Fruit fly (Drosophila melanogaster) whole organism, pupa: ENCODE results near the gene Ac76E.

Experiments
- CG10348 ChIP-seq: fragments of 200-800 bp; sonication (Bioruptor generic); IDR thresholded peaks from 2 replicates; pipeline ENCODE4 v1.3.6; 2022; ENCODE audit warnings: missing biosample characterization, missing genetic modification characterization
- CG12605 ChIP-seq: fragments of 200-800 bp; sonication (Bioruptor generic); IDR thresholded peaks from 2 replicates; pipeline ENCODE4 v1.3.6; 2022; ENCODE audit warnings: missing biosample characterization, missing genetic modification characterization
- CG13204 ChIP-seq: fragments of 200-800 bp; sonication (Bioruptor generic); optimal IDR thresholded peaks from 2 replicates; lab custom pipeline; 2018; ENCODE audit warnings: missing biosample characterization, mild to moderate bottlenecking, missing genetic modification characterization, moderate library complexity
- CG14655 ChIP-seq: fragments of 200-800 bp; sonication (Bioruptor generic); optimal IDR thresholded peaks from 3 replicates; lab custom pipeline; 2017; ENCODE audit warnings: mild to moderate bottlenecking, missing biosample characterization, missing genetic modification reagents, missing genetic modification characterization
- CG15710 ChIP-seq: fragments of 200-800 bp; sonication (Bioruptor generic); optimal IDR thresholded peaks from 2 replicates; lab custom pipeline; 2018; ENCODE audit warnings: missing biosample characterization, mild to moderate bottlenecking, missing genetic modification characterization, moderate library complexity
- CG17806 ChIP-seq: fragments of 200-800 bp; sonication (Bioruptor generic); optimal IDR thresholded peaks from 2 replicates; lab custom pipeline; 2018; ENCODE audit warnings: missing biosample characterization, mild to moderate bottlenecking, missing genetic modification characterization, moderate library complexity
- CG32121 ChIP-seq: fragments of 200-800 bp; sonication (Bioruptor generic); IDR thresholded peaks from 2 replicates; pipeline ENCODE4 v1.3.6; 2022; ENCODE audit warnings: missing biosample characterization, missing genetic modification characterization
- CG34367 ChIP-seq: fragments of 200-800 bp; sonication (Bioruptor generic); optimal IDR thresholded peaks from 2 replicates; lab custom pipeline; 2018; ENCODE audit warnings: missing biosample characterization, mild to moderate bottlenecking, missing genetic modification characterization
- CG4496 ChIP-seq: fragments of 200-800 bp; sonication (Bioruptor generic); IDR thresholded peaks from 3 replicates; pipeline ENCODE4 v1.3.6; 2022; ENCODE audit warnings: missing biosample characterization, missing genetic modification characterization
- CG8159 ChIP-seq: fragments of 200-800 bp; sonication (Bioruptor generic); optimal IDR thresholded peaks from 3 replicates; lab custom pipeline; 2018; ENCODE audit warnings: missing biosample characterization, mild to moderate bottlenecking, missing genetic modification characterization, moderate library complexity
- CG8301 ChIP-seq: fragments of 200-800 bp; sonication (Bioruptor generic); optimal IDR thresholded peaks from 2 replicates; lab custom pipeline; 2018; ENCODE audit warnings: missing biosample characterization, mild to moderate bottlenecking, missing genetic modification characterization
- CG9948 ChIP-seq: fragments of 200-800 bp; sonication (Bioruptor generic); optimal IDR thresholded peaks from 2 replicates; lab custom pipeline; 2018; ENCODE audit warnings: missing biosample characterization, mild to moderate bottlenecking, missing genetic modification characterization, moderate library complexity
- D1 ChIP-seq: fragments of 200-800 bp; sonication (Bioruptor generic); optimal IDR thresholded peaks from 2 replicates; lab custom pipeline; 2018; ENCODE audit warnings: missing biosample characterization, mild to moderate bottlenecking, missing genetic modification characterization, moderate library complexity
- EcR ChIP-seq: fragments of 200-800 bp; sonication (Bioruptor generic); optimal IDR thresholded peaks from 3 replicates; lab custom pipeline; 2019; ENCODE audit warnings: missing biosample characterization, missing genetic modification characterization, mild to moderate bottlenecking, moderate library complexity, missing genetic modification reagents
- Ets98B ChIP-seq: fragments of 200-800 bp; sonication (Bioruptor generic); IDR thresholded peaks from 2 replicates; pipeline ENCODE4 v1.3.6; 2022; ENCODE audit warnings: missing biosample characterization, missing genetic modification characterization
- Pif1A ChIP-seq: fragments of 200-800 bp; sonication (Bioruptor generic); optimal IDR thresholded peaks from 3 replicates; lab custom pipeline; 2016; ENCODE audit warnings: missing biosample characterization, missing genetic modification characterization
- Pif1B ChIP-seq: fragments of 200-800 bp; sonication (Bioruptor generic); optimal IDR thresholded peaks from 3 replicates; lab custom pipeline; 2016; ENCODE audit warnings: missing biosample characterization, missing genetic modification characterization
- Snoo ChIP-seq: fragments of 200-800 bp; sonication (Bioruptor generic); optimal IDR thresholded peaks from 3 replicates; lab custom pipeline; 2017; ENCODE audit warnings: missing biosample characterization, mild to moderate bottlenecking, missing genetic modification characterization, inconsistent platforms
- fd96Ca ChIP-seq: fragments of 200-800 bp; sonication (Bioruptor generic); IDR thresholded peaks from 3 replicates; pipeline ENCODE4 v1.3.6; 2022; ENCODE audit warnings: missing biosample characterization, missing genetic modification characterization
- gl ChIP-seq: fragments of 200-800 bp; sonication (Bioruptor generic); optimal IDR thresholded peaks from 2 replicates; lab custom pipeline; 2018; ENCODE audit warnings: missing biosample characterization, mild to moderate bottlenecking, missing genetic modification characterization
- rn ChIP-seq: fragments of 200-800 bp; sonication (Bioruptor generic); IDR thresholded peaks from 2 replicates; pipeline ENCODE4 v1.3.6; 2022; ENCODE audit warnings: missing biosample characterization, missing genetic modification characterization

The Ac76E gene

DNA sequence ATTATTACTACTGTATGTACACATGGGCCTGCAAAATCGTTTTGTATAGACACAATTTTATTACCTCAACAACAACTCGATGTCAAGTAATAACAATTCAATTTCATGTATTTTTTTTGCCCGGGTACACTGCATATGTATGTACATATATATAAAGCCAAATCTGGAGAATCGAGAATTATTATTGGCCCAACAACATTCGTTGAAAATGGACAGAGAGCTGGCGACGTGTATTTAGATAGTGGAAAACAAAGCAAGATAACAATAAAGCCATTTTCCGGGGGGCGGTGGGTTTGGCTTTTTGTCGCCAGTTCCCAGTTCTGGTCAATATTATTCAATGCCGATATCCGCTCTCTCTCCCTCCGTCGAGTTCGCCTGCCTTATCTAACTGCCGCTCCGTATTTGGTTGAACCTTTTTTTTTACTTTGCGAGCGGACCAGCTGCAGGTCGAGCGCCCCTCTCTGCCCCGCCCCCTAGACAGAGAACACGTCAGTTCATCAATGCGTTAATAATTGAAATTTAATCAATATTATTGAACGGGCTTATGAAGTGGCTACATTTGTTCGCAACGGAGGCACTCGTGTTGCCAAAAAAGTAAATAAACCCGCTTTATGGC, 9.3 kb upstream of the Ac76E start:
- no peak for TF ChIP-seq Snoo
- no peak for TF ChIP-seq fd96Ca (GFP tag; lab: Robert Waterston, UW)
- TF ChIP-seq CG12605 (GFP tag; lab: Robert Waterston, UW) = no peak
- no peak for TF ChIP-seq CG13204 (GFP tag; lab: Kevin White, UChicago)
- no peak for TF ChIP-seq D1
- TF ChIP-seq CG10348 (GFP tag; lab: Robert Waterston, UW) = no peak
- TF ChIP-seq Pif1B (GFP tag; lab: Kevin White, UChicago) = no peak
- no peak for TF ChIP-seq gl (tag; lab: Kevin White, UChicago)
- no peak for TF ChIP-seq CG32121 (GFP tag; lab: Robert Waterston, UW)
- no peak for TF ChIP-seq CG17806 (tag; lab: Kevin White, UChicago)
- no peak for TF ChIP-seq CG9948
- TF ChIP-seq CG8159 (tag; lab: Kevin White, UChicago) = no peak
- no peak for TF ChIP-seq CG8301 (tag; lab: Kevin White, UChicago)

DNA sequence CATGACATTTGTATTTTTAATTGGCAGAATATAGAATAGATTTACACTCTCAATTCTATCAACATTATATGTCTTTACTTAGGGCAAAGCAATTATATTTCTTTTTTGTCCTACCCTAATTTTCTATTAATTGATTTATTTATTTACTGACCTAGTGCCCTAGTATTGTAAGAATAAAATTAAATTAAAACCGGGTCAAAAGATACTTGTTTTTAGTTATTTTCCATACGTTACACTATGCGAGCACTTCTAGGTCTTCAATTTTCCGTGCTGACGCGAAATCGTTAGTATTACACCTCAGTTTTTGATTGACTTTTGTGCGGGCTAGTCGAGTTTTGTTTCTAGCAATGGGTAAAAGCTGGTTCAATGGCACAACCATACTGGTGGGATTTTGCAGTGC, 7.7 kb upstream of the Ac76E start, which contains the start of gene CG46462:
Gene CG46462 (plus strand): TSS at position 301 of the 400 bp plus-strand sequence.
- no peak for TF ChIP-seq D1
- no peak for TF ChIP-seq Ets98B (GFP tag; lab: Robert Waterston, UW)
- no peak for TF ChIP-seq CG32121 (GFP tag; lab: Robert Waterston, UW)
- no peak for TF ChIP-seq CG13204 (GFP tag; lab: Kevin White, UChicago)
- TF ChIP-seq CG14655 (GFP tag; lab: Kevin White, UChicago) = no peak
- no peak for TF ChIP-seq CG4496 (GFP tag; lab: Robert Waterston, UW)
- no peak for TF ChIP-seq CG15710
- TF ChIP-seq CG8159 (tag; lab: Kevin White, UChicago) = no peak
- no peak for TF ChIP-seq Pif1A (GFP tag; lab: Kevin White, UChicago)
- no peak for TF ChIP-seq fd96Ca (GFP tag; lab: Robert Waterston, UW)
- no peak for TF ChIP-seq CG9948
- TF ChIP-seq rn = no peak
- no peak for TF ChIP-seq Snoo
- no peak for TF ChIP-seq CG12605 (GFP tag; lab: Robert Waterston, UW)
- TF ChIP-seq, all 21 proteins: peak for 0

DNA sequence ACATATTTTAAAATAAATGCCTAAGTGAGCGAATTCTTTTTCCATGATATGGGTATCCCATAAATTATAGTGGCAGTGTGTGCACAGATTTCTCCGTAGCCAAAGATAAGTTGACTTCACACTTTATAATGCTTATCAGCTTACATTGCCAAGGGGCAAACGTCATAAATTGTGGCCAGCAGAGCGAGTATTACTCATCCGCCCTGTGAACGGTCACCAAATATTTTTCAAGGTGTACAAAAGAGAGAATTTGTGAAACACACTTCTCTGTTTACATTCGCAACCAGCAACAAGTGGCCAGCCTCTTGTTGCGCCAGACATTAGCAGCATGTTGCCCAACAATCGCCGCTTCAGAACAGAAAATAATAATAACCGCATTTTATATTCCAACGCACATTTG, 6.2 kb upstream of the Ac76E start:
- TF ChIP-seq fd96Ca (GFP tag; lab: Robert Waterston, UW) (0 out of 3 replicates have a peak, but pooled peaks have one; percentile 10), CG8301 (tag; lab: Kevin White, UChicago) (no peak), CG32121 (GFP tag; lab: Robert Waterston, UW) (peak; percentile 26; the same call in 1 of the 2 replicates), CG12605 (GFP tag; lab: Robert Waterston, UW) (peak; percentile 62), Pif1A (GFP tag; lab: Kevin White, UChicago) (peak; percentile 35), Ets98B (GFP tag; lab: Robert Waterston, UW) (peak; percentile 53), Snoo (no peak), CG34367 (no peak), CG15710 (no peak)
- TF ChIP-seq, all 21 proteins: peak for 5

DNA sequence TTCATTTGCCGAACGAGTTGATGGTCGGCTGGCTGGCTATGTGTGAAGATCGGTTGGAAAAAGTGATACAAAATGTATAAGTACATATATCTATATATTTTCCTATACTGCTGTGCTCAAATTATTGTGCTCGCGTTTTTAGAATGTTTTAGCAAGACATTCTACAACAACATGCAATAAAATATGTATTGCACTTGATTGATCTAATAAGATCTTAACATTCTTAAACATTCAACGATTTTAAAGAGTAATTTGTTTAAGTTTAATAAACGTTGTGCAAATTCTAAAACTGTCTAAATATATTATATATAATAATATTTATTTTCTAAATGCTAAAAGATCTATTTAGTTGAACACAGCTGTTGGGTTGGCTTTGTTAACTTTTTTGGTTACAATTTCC, 1.3 kb downstream of the Ac76E start:
- TF ChIP-seq Pif1B (GFP tag; lab: Kevin White, UChicago) (no peak), Ets98B (GFP tag; lab: Robert Waterston, UW) (no peak), CG15710 (no peak), Pif1A (GFP tag; lab: Kevin White, UChicago) (no peak), CG4496 (GFP tag; lab: Robert Waterston, UW) (no peak), CG8159 (tag; lab: Kevin White, UChicago) (no peak), CG14655 (GFP tag; lab: Kevin White, UChicago) (no peak), CG32121 (GFP tag; lab: Robert Waterston, UW) (no peak), CG12605 (GFP tag; lab: Robert Waterston, UW) (no peak), EcR (GFP tag; lab: Kevin White, UChicago) (no peak), CG10348 (GFP tag; lab: Robert Waterston, UW) (no peak), rn (no peak), CG34367 (no peak), CG13204 (GFP tag; lab: Kevin White, UChicago) (no peak)

DNA sequence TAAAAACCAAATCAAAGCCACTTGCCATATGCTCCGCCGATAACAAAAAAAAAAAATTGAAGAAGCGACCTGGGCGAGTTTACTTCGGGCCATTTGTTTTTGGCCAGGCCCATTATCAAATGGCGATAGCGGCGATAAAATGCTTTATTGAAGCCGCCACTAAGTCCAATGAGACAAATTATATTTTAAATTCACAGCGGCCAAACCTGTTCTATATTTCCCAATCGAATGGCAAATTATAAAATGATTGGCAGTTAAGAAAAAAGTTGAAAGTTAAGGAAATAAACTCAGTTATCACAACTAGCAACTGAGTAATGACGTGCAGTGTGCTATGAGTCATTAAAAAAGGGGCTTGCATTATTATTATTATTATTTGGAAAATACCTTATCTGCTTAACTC, 2.1 kb downstream of the Ac76E start:
- TF ChIP-seq CG8159 (tag; lab: Kevin White, UChicago) (no peak), EcR (GFP tag; lab: Kevin White, UChicago) (no peak), fd96Ca (GFP tag; lab: Robert Waterston, UW) (no peak), CG8301 (tag; lab: Kevin White, UChicago) (no peak), gl (tag; lab: Kevin White, UChicago) (no peak), D1 (no peak), CG13204 (GFP tag; lab: Kevin White, UChicago) (no peak), CG12605 (GFP tag; lab: Robert Waterston, UW) (no peak), CG4496 (GFP tag; lab: Robert Waterston, UW) (no peak), Snoo (no peak)
- TF ChIP-seq, all 21 proteins: peak for 0

DNA sequence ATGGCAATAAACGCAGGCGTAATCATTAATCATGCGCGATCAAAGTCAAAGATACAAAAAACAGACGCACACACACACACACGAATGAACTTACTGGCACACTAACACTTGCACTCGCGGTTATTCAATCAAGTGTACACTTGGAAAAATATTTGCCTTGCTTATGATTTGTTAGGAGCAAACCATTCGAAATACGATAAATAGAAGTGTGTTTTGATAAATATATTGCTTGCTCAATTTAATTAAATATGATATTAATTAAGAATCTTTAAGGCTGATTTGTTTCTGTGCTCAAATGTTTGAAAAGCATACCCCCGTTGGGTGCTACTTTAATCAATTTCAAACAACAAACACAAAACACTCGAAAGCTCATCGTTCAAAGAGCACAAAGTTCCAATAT, 6.4 kb downstream of the Ac76E start:
- TF ChIP-seq gl (tag; lab: Kevin White, UChicago) (no peak), Ets98B (GFP tag; lab: Robert Waterston, UW) (no peak), CG4496 (GFP tag; lab: Robert Waterston, UW) (no peak), CG14655 (GFP tag; lab: Kevin White, UChicago) (no peak), CG9948 (no peak), fd96Ca (GFP tag; lab: Robert Waterston, UW) (no peak), rn (no peak), CG8159 (tag; lab: Kevin White, UChicago) (no peak), Pif1A (GFP tag; lab: Kevin White, UChicago) (no peak), D1 (no peak), Snoo (no peak), CG34367 (no peak), Pif1B (GFP tag; lab: Kevin White, UChicago) (no peak), CG13204 (GFP tag; lab: Kevin White, UChicago) (no peak), CG17806 (tag; lab: Kevin White, UChicago) (no peak), CG8301 (tag; lab: Kevin White, UChicago) (no peak), EcR (GFP tag; lab: Kevin White, UChicago) (no peak), CG10348 (GFP tag; lab: Robert Waterston, UW) (no peak)
